Fruit fly (Drosophila melanogaster) whole organism, embryonic: Measurements from ENCODE around the gene CG32147.
A peak's percentile ranks its signal among the peaks of the same experiment; 100 is the strongest.

ENCODE experiments used
- Bdp1 ChIP-seq: fragments of 200-800 bp; sonication (Bioruptor generic); optimal IDR thresholded peaks from 3 replicates; lab custom pipeline; 2016; ENCODE audit warnings: missing biosample characterization, missing genetic modification characterization
- C15 ChIP-seq: fragments of 200-800 bp; sonication (Bioruptor generic); IDR thresholded peaks from 3 replicates; pipeline ENCODE4 v1.3.6; 2022; ENCODE audit warnings: missing biosample characterization, missing genetic modification characterization
- CG12104 ChIP-seq: fragments of 200-800 bp; sonication (Bioruptor generic); optimal IDR thresholded peaks from 3 replicates; lab custom pipeline; 2016; ENCODE audit warnings: missing biosample characterization, missing genetic modification characterization
- CG12769 ChIP-seq: fragments of 200-800 bp; sonication (Bioruptor generic); optimal IDR thresholded peaks from 2 replicates; lab custom pipeline; 2019; ENCODE audit warnings: missing biosample characterization, mild to moderate bottlenecking, missing genetic modification characterization, moderate library complexity
- CG13287 ChIP-seq: fragments of 200-800 bp; sonication (Bioruptor generic); IDR thresholded peaks from 2 replicates; pipeline ENCODE4 v1.3.6; 2022; ENCODE audit warnings: missing biosample characterization, missing genetic modification characterization; ENCODE audit not compliant: partially characterized antibody
- CG15514 ChIP-seq: fragments of 200-800 bp; sonication (Bioruptor generic); optimal IDR thresholded peaks from 3 replicates; lab custom pipeline; 2017; ENCODE audit warnings: missing biosample characterization, missing genetic modification characterization, mild to moderate bottlenecking, moderate library complexity, missing genetic modification reagents
- CG30431 ChIP-seq: fragments of 200-800 bp; sonication (Bioruptor generic); optimal IDR thresholded peaks from 2 replicates; lab custom pipeline; 2017; ENCODE audit warnings: missing biosample characterization, missing genetic modification characterization
- CG3407 ChIP-seq: fragments of 200-800 bp; sonication (Bioruptor generic); optimal IDR thresholded peaks from 2 replicates; lab custom pipeline; 2018; ENCODE audit warnings: missing biosample characterization, mild to moderate bottlenecking, missing genetic modification characterization
- CG34224 ChIP-seq: fragments of 200-800 bp; sonication (Bioruptor generic); IDR thresholded peaks from 3 replicates; pipeline ENCODE4 v1.3.6; 2022; ENCODE audit warnings: missing biosample characterization, missing genetic modification characterization; ENCODE audit not compliant: partially characterized antibody
- CG3726 ChIP-seq: fragments of 200-800 bp; sonication (Bioruptor generic); IDR thresholded peaks from 3 replicates; pipeline ENCODE4, ENCODE4 v1.3.6; 2022; ENCODE audit warnings: missing biosample characterization, missing genetic modification characterization
- CG3995 ChIP-seq: fragments of 200-800 bp; sonication (Bioruptor generic); optimal IDR thresholded peaks from 3 replicates; lab custom pipeline; 2016; ENCODE audit warnings: missing biosample characterization, missing genetic modification characterization
- CG42726 ChIP-seq: fragments of 200-800 bp; sonication (Bioruptor generic); IDR thresholded peaks from 2 replicates; pipeline ENCODE4 v1.3.6; 2022; ENCODE audit warnings: missing biosample characterization, missing genetic modification characterization; ENCODE audit not compliant: partially characterized antibody
- CG7928 ChIP-seq: fragments of 200-800 bp; sonication (Bioruptor generic); optimal IDR thresholded peaks from 2 replicates; lab custom pipeline; 2017; ENCODE audit warnings: missing biosample characterization, mild to moderate bottlenecking, missing genetic modification characterization
- Deaf1 ChIP-seq: fragments of 200-800 bp; optimal IDR thresholded peaks from 3 replicates; lab custom pipeline; 2019; ENCODE audit warnings: missing biosample characterization, mild to moderate bottlenecking, missing genetic modification characterization, moderate library complexity
- Dip3 ChIP-seq: fragments of 200-800 bp; sonication (Bioruptor generic); optimal IDR thresholded peaks from 3 replicates; lab custom pipeline; 2016; ENCODE audit warnings: missing biosample characterization, missing genetic modification characterization
- HLH54F ChIP-seq: fragments of 200-800 bp; sonication (Bioruptor generic); optimal IDR thresholded peaks from 3 replicates; lab custom pipeline; 2016; ENCODE audit warnings: missing biosample characterization, missing genetic modification characterization
- Lpt ChIP-seq: fragments of >200 bp; optimal IDR thresholded peaks from 2 replicates; lab custom pipeline; 2018; ENCODE audit warnings: missing biosample characterization, missing genetic modification characterization
- MBD-R2 ChIP-seq: fragments of 200-800 bp; sonication (Bioruptor generic); IDR thresholded peaks from 2 replicates; pipeline ENCODE4 v1.3.6; 2022; ENCODE audit warnings: missing biosample characterization, missing genetic modification characterization
- Mad ChIP-seq: fragments of 200-800 bp; sonication (Bioruptor generic); optimal IDR thresholded peaks from 2 replicates; lab custom pipeline; 2016; ENCODE audit warnings: missing biosample characterization, missing genetic modification characterization
- Mes4 ChIP-seq: fragments of 200-800 bp; sonication (Bioruptor generic); optimal IDR thresholded peaks from 2 replicates; lab custom pipeline; 2016; ENCODE audit warnings: missing biosample characterization, missing genetic modification characterization
- Nf-YA ChIP-seq: fragments of 200-800 bp; sonication (Bioruptor generic); IDR thresholded peaks from 2 replicates; pipeline ENCODE4 v1.3.6; 2022; ENCODE audit warnings: missing biosample characterization, missing genetic modification characterization
- Nf-YB ChIP-seq: fragments of 200-800 bp; sonication (Bioruptor generic); optimal IDR thresholded peaks from 3 replicates; lab custom pipeline; 2019; ENCODE audit warnings: missing biosample characterization, mild to moderate bottlenecking, missing genetic modification characterization, moderate library complexity
- Oli ChIP-seq: fragments of 200-800 bp; sonication (Bioruptor generic); optimal IDR thresholded peaks from 2 replicates; lab custom pipeline; 2018; ENCODE audit warnings: missing biosample characterization, mild to moderate bottlenecking, missing genetic modification characterization, moderate library complexity
- Ravus ChIP-seq: fragments of 200-800 bp; sonication (Bioruptor generic); IDR thresholded peaks from 2 replicates; pipeline ENCODE4 v1.3.6; 2022; ENCODE audit warnings: missing biosample characterization, missing genetic modification characterization
- ap ChIP-seq: fragments of 200-800 bp; sonication (Bioruptor generic); IDR thresholded peaks from 2 replicates; pipeline ENCODE4 v1.3.6; 2022; ENCODE audit warnings: missing biosample characterization, missing genetic modification characterization
- btn ChIP-seq: fragments of 200-800 bp; sonication (Bioruptor generic); optimal IDR thresholded peaks from 2 replicates; lab custom pipeline; 2016; ENCODE audit warnings: missing biosample characterization, missing genetic modification characterization
- crc ChIP-seq: fragments of 200-800 bp; sonication (Bioruptor generic); optimal IDR thresholded peaks from 2 replicates; lab custom pipeline; 2016; ENCODE audit warnings: missing biosample characterization, missing genetic modification characterization
- crol ChIP-seq: fragments of 200-800 bp; sonication (Bioruptor generic); IDR thresholded peaks from 2 replicates; pipeline ENCODE4 v1.3.6; 2022; ENCODE audit warnings: missing biosample characterization, missing genetic modification characterization
- dan ChIP-seq: fragments of 200-800 bp; sonication (Bioruptor generic); IDR thresholded peaks from 2 replicates; pipeline ENCODE4 v1.3.6; 2022; ENCODE audit warnings: missing biosample characterization, missing genetic modification characterization
- dmrt99B ChIP-seq: fragments of 200-800 bp; sonication (Bioruptor generic); optimal IDR thresholded peaks from 2 replicates; lab custom pipeline; 2018; ENCODE audit warnings: missing biosample characterization, mild to moderate bottlenecking, missing genetic modification characterization, moderate library complexity
- emc ChIP-seq: fragments of 200-800 bp; sonication (Bioruptor generic); optimal IDR thresholded peaks from 2 replicates; lab custom pipeline; 2016; ENCODE audit warnings: missing biosample characterization, missing genetic modification characterization
- gce ChIP-seq: fragments of 200-800 bp; sonication (Bioruptor generic); IDR thresholded peaks from 3 replicates; pipeline ENCODE4 v1.3.6; 2022; ENCODE audit warnings: missing biosample characterization, missing genetic modification characterization
- gem ChIP-seq: fragments of 200-800 bp; sonication (Bioruptor generic); optimal IDR thresholded peaks from 2 replicates; lab custom pipeline; 2019; ENCODE audit warnings: missing biosample characterization, mild to moderate bottlenecking, missing genetic modification characterization, moderate library complexity
- jing ChIP-seq: fragments of 200-800 bp; sonication (Bioruptor generic); optimal IDR thresholded peaks from 2 replicates; lab custom pipeline; 2018; ENCODE audit warnings: missing biosample characterization, mild to moderate bottlenecking, missing genetic modification characterization
- nerfin-1 ChIP-seq: fragments of 200-800 bp; sonication (Bioruptor generic); optimal IDR thresholded peaks from 3 replicates; lab custom pipeline; 2019; ENCODE audit warnings: missing biosample characterization, mild to moderate bottlenecking, missing genetic modification characterization, moderate library complexity
- nmo ChIP-seq: fragments of 200-800 bp; sonication (Bioruptor generic); optimal IDR thresholded peaks from 2 replicates; lab custom pipeline; 2018; ENCODE audit warnings: missing biosample characterization, mild to moderate bottlenecking, missing genetic modification characterization, moderate library complexity
- pb ChIP-seq: fragments of 200-800 bp; sonication (Bioruptor generic); optimal IDR thresholded peaks from 3 replicates; lab custom pipeline; 2016; ENCODE audit warnings: missing biosample characterization, missing genetic modification characterization
- pros ChIP-seq: fragments of 200-800 bp; sonication (Bioruptor generic); optimal IDR thresholded peaks from 3 replicates; lab custom pipeline; 2019; ENCODE audit warnings: missing biosample characterization, mild to moderate bottlenecking, missing genetic modification characterization, moderate library complexity
- pzg ChIP-seq: fragments of 200-800 bp; sonication (Bioruptor generic); optimal IDR thresholded peaks from 3 replicates; lab custom pipeline; 2018; ENCODE audit warnings: missing biosample characterization, mild to moderate bottlenecking, missing genetic modification characterization, moderate library complexity
- repo ChIP-seq: fragments of 200-800 bp; sonication (Bioruptor generic); optimal IDR thresholded peaks from 2 replicates; lab custom pipeline; 2016; ENCODE audit warnings: missing biosample characterization, missing genetic modification characterization
- rib ChIP-seq: fragments of 200-800 bp; sonication (Bioruptor generic); IDR thresholded peaks from 2 replicates; pipeline ENCODE4 v1.3.6; 2022; ENCODE audit warnings: missing biosample characterization, missing genetic modification characterization
- sob ChIP-seq: fragments of 200-800 bp; sonication (Bioruptor generic); IDR thresholded peaks from 2 replicates; pipeline ENCODE4 v1.3.6; 2022; ENCODE audit warnings: missing biosample characterization, missing genetic modification characterization
- sr ChIP-seq: fragments of 200-800 bp; sonication (Bioruptor generic); IDR thresholded peaks from 3 replicates; pipeline ENCODE4 v1.3.6; 2022; ENCODE audit warnings: missing biosample characterization, missing genetic modification characterization
- sug ChIP-seq: fragments of 200-800 bp; optimal IDR thresholded peaks from 2 replicates; lab custom pipeline; 2019; ENCODE audit warnings: missing biosample characterization, mild to moderate bottlenecking, missing genetic modification characterization, moderate library complexity
- tio ChIP-seq: fragments of 200-800 bp; sonication (Bioruptor generic); optimal IDR thresholded peaks from 2 replicates; lab custom pipeline; 2017; ENCODE audit warnings: missing biosample characterization, missing genetic modification characterization, inconsistent platforms
- tll ChIP-seq, 2 experiments: fragments of 200-800 bp in 1 of 2; fragments of >200 bp in 1 of 2; sonication (Bioruptor generic) in 1 of 2; optimal IDR thresholded peaks; 2 replicates each; lab custom pipeline; 2017 to 2019; ENCODE audit warnings: missing biosample characterization in 2 of 2, missing genetic modification characterization in 2 of 2, mild to moderate bottlenecking in 1 of 2, moderate library complexity in 1 of 2
- trem ChIP-seq: fragments of 200-800 bp; optimal IDR thresholded peaks from 3 replicates; lab custom pipeline; 2019; ENCODE audit warnings: missing biosample characterization, mild to moderate bottlenecking, missing genetic modification characterization, moderate library complexity
- yki ChIP-seq: fragments of >200 bp; optimal IDR thresholded peaks from 3 replicates; lab custom pipeline; 2018
- zfh2 ChIP-seq: fragments of 200-800 bp; sonication (Bioruptor generic); optimal IDR thresholded peaks from 2 replicates; lab custom pipeline; 2016; ENCODE audit warnings: missing biosample characterization, missing genetic modification characterization

The CG32147 gene

DNA sequence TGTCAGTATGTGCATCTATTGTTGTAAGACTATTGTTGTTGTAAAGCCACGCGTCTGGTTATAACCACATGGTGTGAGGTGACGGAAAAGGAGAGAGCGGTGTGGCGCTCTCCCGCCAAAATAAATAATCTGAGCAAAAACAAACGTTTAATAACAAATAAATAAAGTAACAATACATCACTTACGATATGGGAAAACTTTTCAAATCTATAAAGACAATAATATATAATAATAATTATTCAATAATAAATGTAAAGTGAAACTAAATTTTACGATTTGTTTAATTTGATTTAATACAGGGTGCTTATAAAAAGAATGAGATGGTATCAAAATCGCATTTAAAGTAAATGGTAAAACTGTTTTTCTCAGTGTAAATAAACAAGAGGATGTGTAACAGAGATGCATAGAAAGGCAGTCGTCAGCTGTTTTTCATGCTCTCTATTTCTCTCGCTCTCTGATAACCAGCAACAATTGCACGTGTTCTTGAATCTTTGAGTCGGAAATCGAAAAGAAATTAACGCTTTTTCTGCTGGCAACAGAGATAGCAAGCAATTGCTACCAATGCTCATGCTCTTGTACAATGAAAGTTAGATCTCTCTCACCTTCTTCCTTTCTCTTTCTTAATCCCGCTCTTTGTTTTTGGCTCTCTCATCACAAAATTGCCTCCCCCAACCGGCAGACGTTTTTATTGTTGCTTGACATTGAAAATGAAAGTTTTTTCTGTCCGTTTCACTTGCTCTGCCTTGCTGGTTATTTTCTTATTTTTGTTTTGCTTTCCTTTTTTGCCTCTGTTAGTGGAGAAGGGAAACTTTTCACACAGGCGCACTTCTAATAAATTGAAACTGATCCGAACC is 45.0 kb downstream of the CG32147 start (continued):
- TF ChIP-seq tio (GFP tag; lab: Kevin White, UChicago) (peak; percentile 78), CG3407 (GFP tag; lab: Kevin White, UChicago) (peak; percentile 79), pros (GFP tag; lab: Kevin White, UChicago) (peak; percentile 62), rib (no peak; the same call in 1 of the 2 replicates), trem (tag; lab: Kevin White, UChicago) (peak; percentile 95), jing (no peak), Ravus (GFP tag; lab: Robert Waterston, UW) (peak; percentile 36), MBD-R2 (GFP tag; lab: Robert Waterston, UW) (no peak), CG34224 (GFP tag; lab: Robert Waterston, UW) (no peak), pzg (no peak), pb (GFP tag; lab: Kevin White, UChicago) (peak; percentile 52), dmrt99B (tag; lab: Kevin White, UChicago) (peak; percentile 89), gem (peak; percentile 97), sug (tag; lab: Kevin White, UChicago) (peak; percentile 48), C15 (peak; percentile 27; the same call in 1 of the 3 replicates), Dip3 (no peak), zfh2 (GFP tag; lab: Kevin White, UChicago) (no peak), CG3995 (GFP tag; lab: Kevin White, UChicago) (no peak), nerfin-1 (peak; percentile 91), CG7928 (GFP tag; lab: Kevin White, UChicago) (peak; percentile 5), CG42726 (GFP tag; lab: Robert Waterston, UW) (no peak), Mes4 (GFP tag; lab: Kevin White, UChicago) (no peak), Nf-YA (GFP tag; lab: Robert Waterston, UW) (peak; percentile 84), Bdp1 (GFP tag; lab: Kevin White, UChicago) (no peak), Deaf1 (peak; percentile 66), Mad (GFP tag; lab: Kevin White, UChicago) (no peak), emc (GFP tag; lab: Kevin White, UChicago) (no peak), CG30431 (GFP tag; lab: Kevin White, UChicago) (peak; percentile 6), crol (GFP tag; lab: Robert Waterston, UW) (no peak; the same call in 1 of the 2 replicates), crc (GFP tag; lab: Kevin White, UChicago) (no peak), sr (peak; percentile 56; the same call in 2 of the 3 replicates), gce (GFP tag; lab: Robert Waterston, UW) (peak; percentile 91; the same call in 2 of the 3 replicates), CG15514 (peak; percentile 82), tll (GFP tag; optimal IDR thresholded peaks at IDR 0.05; lab: Kevin White, UChicago) (peak in 1 of 2 experiments; percentile 32), dan (no peak), Nf-YB (GFP tag; lab: Kevin White, UChicago) (peak; percentile 76), yki (lab: Kevin White, UChicago) (peak; percentile 23), CG13287 (no peak), HLH54F (GFP tag; lab: Kevin White, UChicago) (peak; percentile 2), nmo (peak; percentile 85), ap (GFP tag; lab: Robert Waterston, UW) (peak; percentile 79), Oli (tag; lab: Kevin White, UChicago) (peak; percentile 80), repo (peak; percentile 27), btn (GFP tag; lab: Kevin White, UChicago) (no peak), CG3726 (peak; percentile 71; the same call in 1 of the 3 replicates), sob (GFP tag; lab: Robert Waterston, UW) (peak; percentile 47; the same call in 1 of the 2 replicates), Lpt (GFP tag; lab: Kevin White, UChicago) (no peak), CG12104 (GFP tag; lab: Kevin White, UChicago) (peak; percentile 80), CG12769 (no peak)
